Fruit fly (Drosophila melanogaster) Kc167 (cell line): ENCODE results near the gene Eig71Ea.

ENCODE experiments used
- Myc ChIP-seq: fragments of >200 bp; optimal IDR thresholded peaks from 2 replicates; lab custom pipeline; 2017; ENCODE audit warnings: missing external identifiers
- Sin3A ChIP-seq: fragments of >200 bp; optimal IDR thresholded peaks from 2 replicates; lab custom pipeline; 2018; ENCODE audit warnings: missing external identifiers
- h ChIP-seq: fragments of >200 bp; optimal IDR thresholded peaks from 3 replicates; lab custom pipeline; 2018; ENCODE audit warnings: missing external identifiers
- insv ChIP-seq: fragments of >200 bp; optimal IDR thresholded peaks from 3 replicates; lab custom pipeline; 2018; ENCODE audit warnings: missing external identifiers
- psq ChIP-seq: fragments of >200 bp; optimal IDR thresholded peaks from 2 replicates; lab custom pipeline; 2017; ENCODE audit warnings: missing external identifiers
- ttk ChIP-seq: sonication (Bioruptor generic); optimal IDR thresholded peaks from 2 replicates; lab custom pipeline; 2017; ENCODE audit warnings: missing external identifiers

Eig71Ea gene

dm6 chr3L:15679420-15679819, 30.0 kb upstream of the Eig71Ea start, which contains the start of gene CG7304:
CG7304 (plus strand) TSS chr3L:15679720.
- TF ChIP-seq Myc (lab: Kevin White, UChicago) = no peak
- no peak for TF ChIP-seq insv (lab: Kevin White, UChicago)
- no peak for TF ChIP-seq h (lab: Kevin White, UChicago)
- no peak for TF ChIP-seq Sin3A (lab: Kevin White, UChicago)
- TF ChIP-seq psq (lab: Kevin White, UChicago) = no peak
- TF ChIP-seq ttk (lab: Kevin White, UChicago) = no peak

DNA sequence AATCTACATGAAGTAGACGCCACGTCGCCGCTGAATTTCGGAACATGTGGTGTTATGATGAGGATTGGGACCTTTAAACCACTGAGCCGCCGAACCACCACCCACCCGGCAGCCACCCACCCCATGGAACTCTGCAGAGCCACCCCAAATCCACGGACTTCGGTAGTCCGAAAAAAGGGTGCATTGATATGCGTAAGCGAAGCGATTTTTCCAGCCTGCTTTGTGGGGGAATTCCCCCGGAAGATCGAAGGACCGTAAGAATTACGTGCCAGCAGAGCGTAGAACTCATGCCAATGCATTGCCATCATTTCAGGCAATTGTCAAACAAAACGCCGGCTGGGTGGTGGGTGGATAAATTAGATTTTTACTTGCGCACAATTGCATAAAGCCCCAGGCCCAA, 28.8 kb upstream of the Eig71Ea start:
- TF ChIP-seq Myc (lab: Kevin White, UChicago) (no peak), Sin3A (lab: Kevin White, UChicago) (no peak), ttk (lab: Kevin White, UChicago) (no peak)

- TF ChIP-seq Sin3A (lab: Kevin White, UChicago) = no peak
- TF ChIP-seq Myc (lab: Kevin White, UChicago) = no peak
- no peak for TF ChIP-seq h (lab: Kevin White, UChicago)
- no peak for TF ChIP-seq ttk (lab: Kevin White, UChicago)
- no peak for TF ChIP-seq psq (lab: Kevin White, UChicago)
Observed at dm6 chr3L:15677662-15678061, 28.2 kb upstream of the Eig71Ea start.

DNA sequence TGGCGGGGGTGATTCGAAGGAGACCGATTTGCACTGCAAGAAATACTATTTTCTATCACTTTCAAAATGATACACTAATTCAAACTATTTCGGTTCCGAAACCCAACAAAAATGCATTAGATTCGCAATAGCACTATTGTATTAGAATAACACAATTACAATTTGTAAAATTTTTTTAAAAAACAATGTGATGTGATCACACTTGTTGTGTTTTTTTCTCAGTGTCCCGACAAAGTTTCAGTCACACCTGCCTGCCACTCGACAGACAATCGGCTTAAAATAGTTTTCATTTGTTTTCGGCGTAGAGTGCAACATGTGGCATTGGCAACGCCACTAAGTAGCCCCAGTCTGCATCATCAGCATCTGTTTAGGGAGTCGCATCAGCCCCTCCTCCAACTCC, 25.6 kb upstream of the Eig71Ea start:
- TF ChIP-seq Myc (lab: Kevin White, UChicago) (no peak), h (lab: Kevin White, UChicago) (no peak), ttk (lab: Kevin White, UChicago) (no peak), insv (lab: Kevin White, UChicago) (no peak), Sin3A (lab: Kevin White, UChicago) (no peak)

dm6 chr3L:15672800-15673199, 23.3 kb upstream of the Eig71Ea start:
- TF ChIP-seq Myc (lab: Kevin White, UChicago) (no peak), h (lab: Kevin White, UChicago) (no peak), psq (lab: Kevin White, UChicago) (no peak), insv (lab: Kevin White, UChicago) (no peak), ttk (lab: Kevin White, UChicago) (no peak), Sin3A (lab: Kevin White, UChicago) (no peak)

dm6 chr3L:15670455-15670854, 21.0 kb upstream of the Eig71Ea start:
- no peak for TF ChIP-seq ttk (lab: Kevin White, UChicago)
- no peak for TF ChIP-seq insv (lab: Kevin White, UChicago)
- no peak for TF ChIP-seq h (lab: Kevin White, UChicago)
- no peak for TF ChIP-seq Sin3A (lab: Kevin White, UChicago)
- no peak for TF ChIP-seq Myc (lab: Kevin White, UChicago)
- TF ChIP-seq psq (lab: Kevin White, UChicago) = no peak

DNA sequence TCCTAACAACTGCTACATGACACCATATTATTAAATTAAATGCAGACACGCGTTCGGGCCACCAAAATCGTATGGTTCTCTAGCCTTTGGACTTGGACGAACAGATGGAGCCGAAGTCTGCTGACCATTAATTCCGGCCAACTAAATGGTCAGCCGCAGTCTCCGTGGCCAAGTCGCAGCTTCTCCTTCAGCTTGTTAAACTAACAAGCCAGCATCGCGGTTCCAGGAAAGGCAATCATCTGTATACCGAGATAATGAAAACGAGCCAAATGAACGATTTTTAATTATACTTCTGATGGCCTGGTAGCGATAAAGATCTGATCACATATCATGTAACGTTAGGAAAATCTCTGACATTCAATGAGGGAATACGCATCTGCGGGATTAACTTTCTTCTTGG, 20.5 kb upstream of the Eig71Ea start:
- TF ChIP-seq Sin3A (lab: Kevin White, UChicago) (no peak), psq (lab: Kevin White, UChicago) (no peak), h (lab: Kevin White, UChicago) (no peak), ttk (lab: Kevin White, UChicago) (no peak), insv (lab: Kevin White, UChicago) (no peak), Myc (lab: Kevin White, UChicago) (no peak)

DNA sequence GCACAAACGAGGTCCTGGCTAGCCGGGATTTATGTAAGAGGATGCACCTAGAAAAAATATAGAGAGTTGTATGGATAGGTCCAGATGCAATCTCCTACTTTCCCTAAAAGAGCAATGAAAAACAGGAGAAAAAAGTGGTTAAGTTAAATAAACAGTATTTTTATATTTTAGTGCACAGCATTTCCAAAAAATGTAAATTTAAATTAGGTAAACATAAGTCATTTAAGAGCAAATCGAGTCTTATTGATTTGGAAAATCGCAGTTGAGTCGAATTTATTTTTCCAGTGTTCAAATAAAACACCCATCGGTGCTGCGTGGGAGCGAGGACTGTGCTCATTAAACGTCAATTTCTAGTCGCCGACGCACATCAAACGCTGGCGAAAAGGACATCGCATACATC, 16.3 kb upstream of the Eig71Ea start:
- TF ChIP-seq psq (lab: Kevin White, UChicago) = no peak
- no peak for TF ChIP-seq Sin3A (lab: Kevin White, UChicago)
- TF ChIP-seq h (lab: Kevin White, UChicago) = no peak
- TF ChIP-seq insv (lab: Kevin White, UChicago) = no peak
- no peak for TF ChIP-seq ttk (lab: Kevin White, UChicago)
- TF ChIP-seq Myc (lab: Kevin White, UChicago) = no peak

DNA sequence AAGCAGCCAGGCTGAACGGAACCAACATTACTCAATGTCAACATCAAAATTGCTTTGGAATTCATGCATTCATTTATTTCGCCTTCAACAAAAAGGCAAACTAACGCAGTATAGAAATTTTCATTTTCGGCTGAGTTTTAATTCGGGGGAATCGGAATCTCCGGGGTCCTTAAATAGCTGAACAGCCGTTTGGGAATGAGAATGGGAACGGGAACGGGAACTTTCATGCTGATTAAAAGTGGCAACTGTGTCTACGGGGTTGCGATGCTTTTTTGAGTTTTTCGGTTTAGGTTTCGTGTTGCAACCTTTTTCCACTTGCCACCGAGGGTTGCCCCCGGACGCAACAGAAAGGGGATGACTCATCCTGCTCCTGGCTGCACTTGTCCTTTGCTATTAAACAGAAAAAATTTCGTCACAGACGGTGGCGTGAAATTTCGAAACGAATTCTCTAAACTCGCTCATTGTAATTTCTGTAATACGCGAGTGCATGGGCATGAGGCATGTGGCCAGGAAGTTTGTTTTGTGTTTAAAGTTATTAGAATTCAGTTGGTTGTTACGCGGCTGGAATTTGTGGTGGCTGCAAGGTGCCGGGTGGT, 14.8 kb upstream of the Eig71Ea start:
- TF ChIP-seq ttk (lab: Kevin White, UChicago) = no peak
- no peak for TF ChIP-seq Sin3A (lab: Kevin White, UChicago)
- no peak for TF ChIP-seq psq (lab: Kevin White, UChicago)
- no peak for TF ChIP-seq insv (lab: Kevin White, UChicago)
- TF ChIP-seq h (lab: Kevin White, UChicago) = no peak
- no peak for TF ChIP-seq Myc (lab: Kevin White, UChicago)

- no peak for TF ChIP-seq insv (lab: Kevin White, UChicago)
- no peak for TF ChIP-seq psq (lab: Kevin White, UChicago)
- TF ChIP-seq ttk (lab: Kevin White, UChicago) = no peak
- no peak for TF ChIP-seq h (lab: Kevin White, UChicago)
- no peak for TF ChIP-seq Sin3A (lab: Kevin White, UChicago)
- no peak for TF ChIP-seq Myc (lab: Kevin White, UChicago)
Observed at dm6 chr3L:15662510-15662909, 13.0 kb upstream of the Eig71Ea start.

dm6 chr3L:15661567-15661966, 12.1 kb upstream of the Eig71Ea start, which contains the start of gene CG43082:
CG43082 (plus strand) TSS chr3L:15661867.
- no peak for TF ChIP-seq Sin3A (lab: Kevin White, UChicago)
- no peak for TF ChIP-seq psq (lab: Kevin White, UChicago)
- TF ChIP-seq Myc (lab: Kevin White, UChicago) = no peak
- TF ChIP-seq ttk (lab: Kevin White, UChicago) = no peak
- TF ChIP-seq insv (lab: Kevin White, UChicago) = no peak

- TF ChIP-seq Myc (lab: Kevin White, UChicago) (no peak), ttk (lab: Kevin White, UChicago) (no peak), psq (lab: Kevin White, UChicago) (no peak)
Observed at dm6 chr3L:15660915-15661314, 11.5 kb upstream of the Eig71Ea start, which contains the start of the genes Eig71Ej and Eig71Ek. Eig71Ej (minus strand) TSS chr3L:15661015. Eig71Ek (plus strand) TSS chr3L:15661248.
